Fruit fly (Drosophila melanogaster): Measurements from ENCODE around the gene wkd.

The wkd gene

dm6 chr3R:11617363-11617762, 36.0 kb downstream of the wkd start (continued):
- peak; percentile 26 for TF ChIP-seq Oli (tag; optimal IDR thresholded peaks at IDR 0.05)
- TF ChIP-seq CG32767 (GFP tag; IDR thresholded peaks at IDR 0.05) = no peak
- no peak for TF ChIP-seq dati (GFP tag; IDR thresholded peaks at IDR 0.05)
- TF ChIP-seq CG14710 (tag; optimal IDR thresholded peaks at IDR 0.05) = peak; percentile 88
- TF ChIP-seq amos (GFP tag; IDR thresholded peaks at IDR 0.05; ENCODE audit: partially characterized antibody) = no peak
- TF ChIP-seq esg (GFP tag; conservative IDR thresholded peaks at IDR 0.05) = no peak
- no peak for TF ChIP-seq cad (GFP tag; optimal IDR thresholded peaks at IDR 0.05)
- peak; percentile 3 for TF ChIP-seq stwl (tag; optimal IDR thresholded peaks at IDR 0.05)
- TF ChIP-seq CG15696 (tag; optimal IDR thresholded peaks at IDR 0.05) = peak; percentile 53
- peak; percentile 18 for TF ChIP-seq Chrac-16 (GFP tag; optimal IDR thresholded peaks at IDR 0.05)
- no peak for TF ChIP-seq CG14860 (GFP tag; IDR thresholded peaks at IDR 0.05; ENCODE audit: partially characterized antibody)
- TF ChIP-seq vvl (GFP tag; IDR thresholded peaks at IDR 0.05) = peak; percentile 51; the same call in 1 of the 2 replicates
- TF ChIP-seq Nf-YC (tag; optimal IDR thresholded peaks at IDR 0.05) = no peak
- no peak for TF ChIP-seq slou (GFP tag; optimal IDR thresholded peaks at IDR 0.05)
- peak; percentile 36 for TF ChIP-seq dmrt99B (tag; optimal IDR thresholded peaks at IDR 0.05)
- no peak for TF ChIP-seq Taf1 (GFP tag; IDR thresholded peaks at IDR 0.05)
- no peak for TF ChIP-seq CG16813 (GFP tag; IDR thresholded peaks at IDR 0.05; ENCODE audit: partially characterized antibody)
- no peak for TF ChIP-seq Hand (GFP tag; optimal IDR thresholded peaks at IDR 0.05)
- peak; percentile 9 for TF ChIP-seq tap (tag; optimal IDR thresholded peaks at IDR 0.05)
- peak; percentile 35 for TF ChIP-seq CG2678 (tag; optimal IDR thresholded peaks at IDR 0.05)
- TF ChIP-seq CG9797 (GFP tag; optimal IDR thresholded peaks at IDR 0.05) = no peak
- TF ChIP-seq Trl (optimal IDR thresholded peaks at IDR 0.05) = no peak
- TF ChIP-seq Trl (GFP tag; optimal IDR thresholded peaks at IDR 0.05) = peak; percentile 17
- no peak for TF ChIP-seq CG6272 (GFP tag; IDR thresholded peaks at IDR 0.05)
- TF ChIP-seq gro (GFP tag; optimal IDR thresholded peaks at IDR 0.05) = no peak
- TF ChIP-seq CG10267 (tag; optimal IDR thresholded peaks at IDR 0.05) = peak; percentile 52
- peak; percentile 25 for TF ChIP-seq PHDP (tag; optimal IDR thresholded peaks at IDR 0.05)
- TF ChIP-seq chm (GFP tag; IDR thresholded peaks at IDR 0.05) = peak; percentile 13; the same call in 1 of the 2 replicates
- peak; percentile 16 for TF ChIP-seq gcm (GFP tag; optimal IDR thresholded peaks at IDR 0.05)
- no peak for TF ChIP-seq en (GFP tag; optimal IDR thresholded peaks at IDR 0.05)
- TF ChIP-seq knrl (GFP tag; IDR thresholded peaks at IDR 0.05; ENCODE audit: partially characterized antibody) = no peak
- no peak for TF ChIP-seq NfI (GFP tag; optimal IDR thresholded peaks at IDR 0.05)

- peak; percentile 48 for TF ChIP-seq Med (GFP tag)
- no peak for TF ChIP-seq yki (optimal IDR thresholded peaks at IDR 0.05)
- TF ChIP-seq Opbp (GFP tag; IDR thresholded peaks at IDR 0.05; ENCODE audit: partially characterized antibody) = no peak
- no peak for TF ChIP-seq tio (GFP tag; optimal IDR thresholded peaks at IDR 0.05)
- peak; percentile 56 for TF ChIP-seq Ets65A (GFP tag)
- TF ChIP-seq CG9932 (GFP tag; IDR thresholded peaks at IDR 0.05) = peak; percentile 2; the same call in 1 of the 2 replicates
- TF ChIP-seq wek (GFP tag; optimal IDR thresholded peaks at IDR 0.05) = no peak
- TF ChIP-seq Usf (GFP tag; optimal IDR thresholded peaks at IDR 0.05) = no peak
- TF ChIP-seq CG15073 (GFP tag; optimal IDR thresholded peaks at IDR 0.05) = peak; percentile 94
- no peak for TF ChIP-seq CG18262 (tag; optimal IDR thresholded peaks at IDR 0.05)
- TF ChIP-seq CG12942 (GFP tag; optimal IDR thresholded peaks at IDR 0.05) = no peak
- no peak for TF ChIP-seq Bteb2 (GFP tag; optimal IDR thresholded peaks at IDR 0.05)
- TF ChIP-seq Optix (GFP tag; IDR thresholded peaks at IDR 0.05) = no peak
- peak; percentile 10; the same call in 1 of the 2 replicates for TF ChIP-seq CG5953 (GFP tag; IDR thresholded peaks at IDR 0.05)
- TF ChIP-seq CG2129 (GFP tag; IDR thresholded peaks at IDR 0.05; ENCODE audit: partially characterized antibody) = no peak
- no peak for TF ChIP-seq CG11560 (tag; IDR thresholded peaks at IDR 0.05)
- no peak for TF ChIP-seq CG11247 (GFP tag; IDR thresholded peaks at IDR 0.05)
- no peak for TF ChIP-seq ken (GFP tag; IDR thresholded peaks at IDR 0.05)
- no peak for TF ChIP-seq eve (GFP tag; optimal IDR thresholded peaks at IDR 0.05)
- TF ChIP-seq CG3065 (GFP tag; optimal IDR thresholded peaks at IDR 0.05) = no peak
- no peak for TF ChIP-seq HLH3B (GFP tag; IDR thresholded peaks at IDR 0.05)
- no peak for TF ChIP-seq CG9437 (GFP tag; optimal IDR thresholded peaks at IDR 0.05)
These were observed 36.5 kb downstream of the wkd start for dm6 chr3R:11617849-11618248.

Measured in whole organism, embryonic.